Fruit fly (Drosophila melanogaster) whole organism, embryonic: Measurements from ENCODE around the gene CG5157.

Source experiments
- Asciz ChIP-seq: fragments of 200-800 bp; sonication (Bioruptor generic); optimal IDR thresholded peaks from 2 replicates; lab custom pipeline; 2017; ENCODE audit warnings: missing biosample characterization, mild to moderate bottlenecking, missing genetic modification characterization, missing genetic modification reagents
- Bteb2 ChIP-seq: fragments of 200-800 bp; sonication (Bioruptor generic); optimal IDR thresholded peaks from 2 replicates; lab custom pipeline; 2016; ENCODE audit warnings: missing biosample characterization, missing genetic modification characterization
- C15 ChIP-seq: fragments of 200-800 bp; sonication (Bioruptor generic); IDR thresholded peaks from 3 replicates; pipeline ENCODE4 v1.3.6; 2022; ENCODE audit warnings: missing biosample characterization, missing genetic modification characterization
- CG10274 ChIP-seq: fragments of 200-800 bp; sonication (Bioruptor generic); optimal IDR thresholded peaks from 3 replicates; lab custom pipeline; 2017; ENCODE audit warnings: missing biosample characterization, mild to moderate bottlenecking, missing genetic modification characterization
- CG10431 ChIP-seq: fragments of 200-800 bp; sonication (Bioruptor generic); optimal IDR thresholded peaks from 3 replicates; lab custom pipeline; 2018; ENCODE audit warnings: missing biosample characterization, mild to moderate bottlenecking, missing genetic modification characterization
- CG12744 ChIP-seq: fragments of 200-800 bp; sonication (Bioruptor generic); optimal IDR thresholded peaks from 2 replicates; lab custom pipeline; 2016; ENCODE audit warnings: missing biosample characterization, missing genetic modification characterization
- CG12942 ChIP-seq: fragments of 200-800 bp; sonication (Bioruptor generic); optimal IDR thresholded peaks from 3 replicates; lab custom pipeline; 2016; ENCODE audit warnings: missing biosample characterization, missing genetic modification characterization
- CG14050 ChIP-seq: fragments of 200-800 bp; sonication (Bioruptor generic); IDR thresholded peaks from 3 replicates; pipeline ENCODE4 v1.3.6; 2022; ENCODE audit warnings: missing biosample characterization, missing genetic modification characterization
- CG15073 ChIP-seq: fragments of 200-800 bp; sonication (Bioruptor generic); optimal IDR thresholded peaks from 2 replicates; lab custom pipeline; 2016; ENCODE audit warnings: missing biosample characterization, missing genetic modification characterization
- CG15479 ChIP-seq: fragments of 200-800 bp; sonication (Bioruptor generic); optimal IDR thresholded peaks from 3 replicates; lab custom pipeline; 2019; ENCODE audit warnings: missing biosample characterization, mild to moderate bottlenecking, missing genetic modification characterization, moderate library complexity
- CG17186 ChIP-seq: fragments of 200-800 bp; sonication (Bioruptor generic); optimal IDR thresholded peaks from 3 replicates; lab custom pipeline; 2017; ENCODE audit warnings: missing biosample characterization, missing genetic modification reagents, missing genetic modification characterization
- CG18262 ChIP-seq: fragments of 200-800 bp; optimal IDR thresholded peaks from 3 replicates; lab custom pipeline; 2019; ENCODE audit warnings: missing biosample characterization, mild to moderate bottlenecking, missing genetic modification characterization, moderate library complexity
- CG2120 ChIP-seq: fragments of 200-800 bp; sonication (Bioruptor generic); optimal IDR thresholded peaks from 3 replicates; lab custom pipeline; 2016; ENCODE audit warnings: missing biosample characterization, missing genetic modification characterization
- CG2129 ChIP-seq: fragments of 200-800 bp; sonication (Bioruptor generic); IDR thresholded peaks from 2 replicates; pipeline ENCODE4 v1.3.6; 2022; ENCODE audit warnings: missing biosample characterization, missing genetic modification characterization; ENCODE audit not compliant: partially characterized antibody
- CG3163 ChIP-seq: fragments of 200-800 bp; sonication (Bioruptor generic); optimal IDR thresholded peaks from 3 replicates; lab custom pipeline; 2016; ENCODE audit warnings: missing biosample characterization, missing genetic modification characterization
- CG34224 ChIP-seq: fragments of 200-800 bp; sonication (Bioruptor generic); IDR thresholded peaks from 3 replicates; pipeline ENCODE4 v1.3.6; 2022; ENCODE audit warnings: missing biosample characterization, missing genetic modification characterization; ENCODE audit not compliant: partially characterized antibody
- CG6254 ChIP-seq: fragments of 200-800 bp; sonication (Bioruptor generic); optimal IDR thresholded peaks from 3 replicates; lab custom pipeline; 2017; ENCODE audit warnings: mild to moderate bottlenecking, missing biosample characterization, missing genetic modification reagents, missing genetic modification characterization
- CG7271 ChIP-seq: fragments of 200-800 bp; sonication (Bioruptor generic); optimal IDR thresholded peaks from 2 replicates; lab custom pipeline; 2018; ENCODE audit warnings: missing biosample characterization, mild to moderate bottlenecking, missing genetic modification characterization, moderate library complexity
- CG7556 ChIP-seq: fragments of 200-800 bp; sonication (Bioruptor generic); optimal IDR thresholded peaks from 2 replicates; lab custom pipeline; 2017; ENCODE audit warnings: missing biosample characterization, mild to moderate bottlenecking, missing genetic modification characterization
- CG7786 ChIP-seq: fragments of 200-800 bp; sonication (Bioruptor generic); optimal IDR thresholded peaks from 2 replicates; lab custom pipeline; 2016; ENCODE audit warnings: missing biosample characterization, missing genetic modification characterization
- CG7928 ChIP-seq: fragments of 200-800 bp; sonication (Bioruptor generic); optimal IDR thresholded peaks from 2 replicates; lab custom pipeline; 2017; ENCODE audit warnings: missing biosample characterization, mild to moderate bottlenecking, missing genetic modification characterization
- Fer1 ChIP-seq: fragments of 200-800 bp; sonication (Bioruptor generic); optimal IDR thresholded peaks from 2 replicates; lab custom pipeline; 2017; ENCODE audit warnings: missing biosample characterization, mild to moderate bottlenecking, missing genetic modification characterization
- Fer3 ChIP-seq: fragments of 200-800 bp; sonication (Bioruptor generic); optimal IDR thresholded peaks from 2 replicates; lab custom pipeline; 2018; ENCODE audit warnings: missing biosample characterization, mild to moderate bottlenecking, missing genetic modification characterization, moderate library complexity
- H15 ChIP-seq: fragments of 200-800 bp; sonication (Bioruptor generic); IDR thresholded peaks from 3 replicates; pipeline ENCODE4 v1.3.6; 2022; ENCODE audit warnings: missing biosample characterization, missing genetic modification characterization
- HHEX ChIP-seq: fragments of 200-800 bp; sonication (Bioruptor generic); optimal IDR thresholded peaks from 3 replicates; lab custom pipeline; 2017; ENCODE audit warnings: missing biosample characterization, mild to moderate bottlenecking, missing genetic modification characterization, missing genetic modification reagents
- Hr39 ChIP-seq: fragments of >200 bp; optimal IDR thresholded peaks from 2 replicates; lab custom pipeline; 2017
- Kr ChIP-seq: fragments of 200-800 bp; sonication (Bioruptor generic); optimal IDR thresholded peaks from 2 replicates; lab custom pipeline; 2017; ENCODE audit warnings: missing biosample characterization, mild to moderate bottlenecking, missing genetic modification characterization
- Lhr ChIP-seq: fragments of 200-800 bp; sonication (Bioruptor generic); optimal IDR thresholded peaks from 3 replicates; lab custom pipeline; 2017; ENCODE audit warnings: mild to moderate bottlenecking, missing biosample characterization, missing genetic modification reagents, missing genetic modification characterization
- Mad ChIP-seq: fragments of 200-800 bp; sonication (Bioruptor generic); optimal IDR thresholded peaks from 2 replicates; lab custom pipeline; 2016; ENCODE audit warnings: missing biosample characterization, missing genetic modification characterization
- Max ChIP-seq: fragments of 200-800 bp; sonication (Bioruptor generic); optimal IDR thresholded peaks from 2 replicates; lab custom pipeline; 2016; ENCODE audit warnings: missing biosample characterization, mild to moderate bottlenecking, missing genetic modification characterization
- NC2α ChIP-seq: fragments of 200-800 bp; sonication (Bioruptor generic); optimal IDR thresholded peaks from 2 replicates; lab custom pipeline; 2016; ENCODE audit warnings: missing biosample characterization, missing genetic modification characterization
- NFAT ChIP-seq: fragments of 200-800 bp; sonication (Bioruptor generic); IDR thresholded peaks from 2 replicates; pipeline ENCODE4 v1.3.6; 2022; ENCODE audit warnings: missing biosample characterization, missing genetic modification characterization
- Nf-YC ChIP-seq: fragments of 200-800 bp; optimal IDR thresholded peaks from 3 replicates; lab custom pipeline; 2019; ENCODE audit warnings: missing biosample characterization, mild to moderate bottlenecking, missing genetic modification characterization, moderate library complexity
- Oaz ChIP-seq: fragments of 200-800 bp; sonication (Bioruptor generic); IDR thresholded peaks from 2 replicates; pipeline ENCODE4 v1.3.6; 2022; ENCODE audit warnings: missing biosample characterization, missing genetic modification characterization
- Rfx ChIP-seq: fragments of 200-800 bp; sonication (Bioruptor generic); IDR thresholded peaks from 2 replicates; pipeline ENCODE4 v1.3.6; 2022; ENCODE audit warnings: missing biosample characterization, missing genetic modification characterization
- Spps ChIP-seq: fragments of 200-800 bp; sonication (Bioruptor generic); optimal IDR thresholded peaks from 2 replicates; lab custom pipeline; 2018; ENCODE audit warnings: missing biosample characterization, mild to moderate bottlenecking, missing genetic modification characterization
- Ssrp ChIP-seq: fragments of 200-800 bp; sonication (Bioruptor generic); optimal IDR thresholded peaks from 2 replicates; lab custom pipeline; 2018; ENCODE audit warnings: missing biosample characterization, mild to moderate bottlenecking, missing genetic modification characterization, moderate library complexity
- Xbp1 ChIP-seq: fragments of 200-800 bp; sonication (Bioruptor generic); optimal IDR thresholded peaks from 3 replicates; lab custom pipeline; 2016; ENCODE audit warnings: missing biosample characterization, mild to moderate bottlenecking, missing genetic modification characterization
- croc ChIP-seq: fragments of 200-800 bp; sonication (Bioruptor generic); conservative IDR thresholded peaks from 3 replicates; pipeline ENCODE4 v1.3.6; 2022; ENCODE audit warnings: missing biosample characterization, missing genetic modification characterization
- crol ChIP-seq: fragments of 200-800 bp; sonication (Bioruptor generic); IDR thresholded peaks from 2 replicates; pipeline ENCODE4 v1.3.6; 2022; ENCODE audit warnings: missing biosample characterization, missing genetic modification characterization
- dpn ChIP-seq, 2 experiments: fragments of 200-800 bp; sonication (Bioruptor generic); optimal IDR thresholded peaks; 3 replicates each; lab custom pipeline; 2016; ENCODE audit warnings: missing biosample characterization in 2 of 2, missing genetic modification characterization in 2 of 2
- esg ChIP-seq: fragments of 200-800 bp; sonication (Bioruptor generic); conservative IDR thresholded peaks from 2 replicates; pipeline ENCODE4 v1.3.6; 2022; ENCODE audit warnings: missing biosample characterization, missing genetic modification characterization
- fd64A ChIP-seq: fragments of 200-800 bp; sonication (Bioruptor generic); optimal IDR thresholded peaks from 3 replicates; lab custom pipeline; 2018; ENCODE audit warnings: missing biosample characterization, mild to moderate bottlenecking, missing genetic modification characterization
- gsb ChIP-seq: fragments of 200-800 bp; sonication (Bioruptor generic); IDR thresholded peaks from 2 replicates; pipeline ENCODE4 v1.3.6; 2022; ENCODE audit warnings: missing biosample characterization, missing genetic modification characterization
- insv ChIP-seq, 2 experiments: fragments of 200-800 bp; sonication (Bioruptor generic); optimal IDR thresholded peaks; 3 replicates each; lab custom pipeline; 2016 to 2018; ENCODE audit warnings: missing biosample characterization in 2 of 2, missing genetic modification characterization in 2 of 2
- onecut ChIP-seq: fragments of 200-800 bp; sonication (Bioruptor generic); IDR thresholded peaks from 2 replicates; pipeline ENCODE4 v1.3.6; 2022; ENCODE audit warnings: missing biosample characterization, missing genetic modification characterization
- sr ChIP-seq: fragments of 200-800 bp; sonication (Bioruptor generic); IDR thresholded peaks from 3 replicates; pipeline ENCODE4 v1.3.6; 2022; ENCODE audit warnings: missing biosample characterization, missing genetic modification characterization
- tgo ChIP-seq: fragments of 200-800 bp; sonication (Bioruptor generic); IDR thresholded peaks from 3 replicates; pipeline ENCODE4 v1.3.6; 2022; ENCODE audit warnings: missing biosample characterization, missing genetic modification characterization
- tll ChIP-seq, 2 experiments: fragments of 200-800 bp in 1 of 2; fragments of >200 bp in 1 of 2; sonication (Bioruptor generic) in 1 of 2; optimal IDR thresholded peaks; 2 replicates each; lab custom pipeline; 2017 to 2019; ENCODE audit warnings: missing biosample characterization in 2 of 2, missing genetic modification characterization in 2 of 2, mild to moderate bottlenecking in 1 of 2, moderate library complexity in 1 of 2
- tx ChIP-seq: fragments of 200-800 bp; sonication (Bioruptor generic); optimal IDR thresholded peaks from 2 replicates; lab custom pipeline; 2016; ENCODE audit warnings: missing biosample characterization, missing genetic modification characterization

CG5157 gene

dm6 chr3L:16164150-16165039 lies 26.7 kb upstream of the CG5157 start, which contains the start of gene CG5151 (continued):
- peak; percentile 40 for TF ChIP-seq Fer1 (GFP tag; lab: Kevin White, UChicago)
- TF ChIP-seq Asciz = no peak
- TF ChIP-seq CG10431 (GFP tag; lab: Kevin White, UChicago) = no peak
- TF ChIP-seq CG18262 (tag; lab: Kevin White, UChicago) = peak; percentile 1
- no peak for TF ChIP-seq NC2α
- TF ChIP-seq CG15479 (GFP tag; lab: Kevin White, UChicago) = no peak
- TF ChIP-seq CG2129 = no peak
- TF ChIP-seq NFAT (GFP tag; lab: Robert Waterston, UW) = peak; percentile 49; the same call in 1 of the 2 replicates
- no peak for TF ChIP-seq CG12744
- TF ChIP-seq Fer3 = no peak
- TF ChIP-seq CG7928 (GFP tag; lab: Kevin White, UChicago) = no peak
- TF ChIP-seq CG2120 = no peak
- no peak for TF ChIP-seq HHEX (GFP tag; lab: Kevin White, UChicago)
- TF ChIP-seq esg (GFP tag; lab: Robert Waterston, UW) = no peak
- peak; percentile 21 for TF ChIP-seq Nf-YC (tag; lab: Kevin White, UChicago)
- TF ChIP-seq H15 (GFP tag; lab: Robert Waterston, UW) = no peak
- no peak for TF ChIP-seq tll (GFP tag; optimal IDR thresholded peaks at IDR 0.05; lab: Kevin White, UChicago)
- TF ChIP-seq Kr = no peak
- TF ChIP-seq CG7556 (GFP tag; lab: Kevin White, UChicago) = peak; percentile 6
- no peak for TF ChIP-seq CG10274
- no peak for TF ChIP-seq Oaz (GFP tag; lab: Robert Waterston, UW)
- no peak for TF ChIP-seq C15 (GFP tag; lab: Robert Waterston, UW)
- no peak for TF ChIP-seq crol
- no peak for TF ChIP-seq CG6254 (GFP tag; lab: Kevin White, UChicago)
- no peak for TF ChIP-seq Max
- no peak for TF ChIP-seq Lhr
- no peak for TF ChIP-seq CG12942 (GFP tag; lab: Kevin White, UChicago)
- TF ChIP-seq CG34224 (GFP tag; lab: Robert Waterston, UW) = peak; percentile 35
- TF ChIP-seq insv (GFP tag; optimal IDR thresholded peaks at IDR 0.05; lab: Kevin White, UChicago) = no peak
- peak; percentile 98 for TF ChIP-seq CG3163 (GFP tag; lab: Kevin White, UChicago)
- no peak for TF ChIP-seq Xbp1 (GFP tag; lab: Kevin White, UChicago)
- no peak for TF ChIP-seq onecut
- no peak for TF ChIP-seq tx (GFP tag; lab: Kevin White, UChicago)
- TF ChIP-seq Spps (tag; lab: Kevin White, UChicago) = no peak
- no peak for TF ChIP-seq Mad (GFP tag; lab: Kevin White, UChicago)
- no peak for TF ChIP-seq CG17186
- TF ChIP-seq Rfx (GFP tag; lab: Robert Waterston, UW) = peak; percentile 44; the same call in 1 of the 2 replicates
- TF ChIP-seq Hr39 (lab: Kevin White, UChicago) = no peak
- no peak for TF ChIP-seq Bteb2 (GFP tag; lab: Kevin White, UChicago)
- no peak for TF ChIP-seq gsb (GFP tag; lab: Robert Waterston, UW)
- TF ChIP-seq CG7271 (tag; lab: Kevin White, UChicago) = no peak
- TF ChIP-seq CG7786 = no peak
- TF ChIP-seq fd64A (GFP tag; lab: Kevin White, UChicago) = no peak
- TF ChIP-seq dpn (GFP tag; optimal IDR thresholded peaks at IDR 0.05; lab: Kevin White, UChicago) = no peak
- TF ChIP-seq tgo (GFP tag; lab: Robert Waterston, UW) = no peak
- no peak for TF ChIP-seq CG14050
- no peak for TF ChIP-seq sr
- no peak for TF ChIP-seq Ssrp (tag; lab: Kevin White, UChicago)
- no peak for TF ChIP-seq croc
- no peak for TF ChIP-seq CG15073 (GFP tag; lab: Kevin White, UChicago)
